Fruit fly (Drosophila melanogaster): Measurements from ENCODE around the gene CG10375.
A peak's percentile ranks its signal among the peaks of the same experiment; 100 is the strongest.

CG10375 gene

dm6 chr3R:23803668-23804067 lies 36.2 kb downstream of the CG10375 start, which contains the start of gene CG34355 (continued):
- no peak for TF ChIP-seq ro (GFP tag; IDR thresholded peaks at IDR 0.05)
- peak; percentile 43 for TF ChIP-seq kah (GFP tag; optimal IDR thresholded peaks at IDR 0.05)
- TF ChIP-seq ewg (GFP tag; optimal IDR thresholded peaks at IDR 0.05) = no peak
- peak; percentile 78 for TF ChIP-seq NfI (GFP tag; optimal IDR thresholded peaks at IDR 0.05)
- no peak for TF ChIP-seq H2.0 (GFP tag; IDR thresholded peaks at IDR 0.05)
- no peak for TF ChIP-seq kay (GFP tag; optimal IDR thresholded peaks at IDR 0.05)
- no peak for TF ChIP-seq CG3726 (GFP tag; IDR thresholded peaks at IDR 0.05)
- TF ChIP-seq pho (GFP tag; optimal IDR thresholded peaks at IDR 0.05) = no peak
- TF ChIP-seq CG4617 (GFP tag; optimal IDR thresholded peaks at IDR 0.05; ENCODE audit: borderline replicate concordance) = no peak
- TF ChIP-seq CG15479 (GFP tag; optimal IDR thresholded peaks at IDR 0.05) = no peak
- no peak for TF ChIP-seq ftz-f1 (GFP tag; optimal IDR thresholded peaks at IDR 0.05)
- no peak for TF ChIP-seq Mrtf (GFP tag; IDR thresholded peaks at IDR 0.05)
- TF ChIP-seq CG34224 (GFP tag; IDR thresholded peaks at IDR 0.05; ENCODE audit: partially characterized antibody) = no peak
- no peak for TF ChIP-seq her (GFP tag; optimal IDR thresholded peaks at IDR 0.05)
- no peak for TF ChIP-seq Hr78 (GFP tag; optimal IDR thresholded peaks at IDR 0.05)
- TF ChIP-seq CG11695 (GFP tag; IDR thresholded peaks at IDR 0.05) = 0 out of 3 replicates have a peak, but pooled peaks have one; percentile 14
- no peak for TF ChIP-seq tup (GFP tag; optimal IDR thresholded peaks at IDR 0.05)
- no peak for TF ChIP-seq fd3F (GFP tag; optimal IDR thresholded peaks at IDR 0.05)
- no peak for TF ChIP-seq z (GFP tag; IDR thresholded peaks at IDR 0.05)
- TF ChIP-seq CG17802 (tag; optimal IDR thresholded peaks at IDR 0.05) = peak; percentile 45
- no peak for TF ChIP-seq Gsc (GFP tag; IDR thresholded peaks at IDR 0.05)
- no peak for TF ChIP-seq CG34376 (GFP tag; optimal IDR thresholded peaks at IDR 0.05)
- no peak for TF ChIP-seq CG8478 (optimal IDR thresholded peaks at IDR 0.05)
- no peak for TF ChIP-seq Rx (GFP tag; IDR thresholded peaks at IDR 0.05)
- no peak for TF ChIP-seq hbn (GFP tag; IDR thresholded peaks at IDR 0.05; ENCODE audit: partially characterized antibody)
- no peak for TF ChIP-seq CG32532 (GFP tag; IDR thresholded peaks at IDR 0.05)
- no peak for TF ChIP-seq CG8290 (GFP tag; optimal IDR thresholded peaks at IDR 0.05)
- peak in 1 of 2 experiments; percentile 45 for TF ChIP-seq CG8290 (tag; optimal IDR thresholded peaks at IDR 0.05)
- TF ChIP-seq B-H1 (GFP tag; IDR thresholded peaks at IDR 0.05) = no peak
- TF ChIP-seq exex (tag; optimal IDR thresholded peaks at IDR 0.05) = no peak
- no peak for TF ChIP-seq psq (GFP tag; optimal IDR thresholded peaks at IDR 0.05)
- TF ChIP-seq CG17385 (GFP tag; optimal IDR thresholded peaks at IDR 0.05) = no peak
- TF ChIP-seq ken (GFP tag; IDR thresholded peaks at IDR 0.05) = no peak
- TF ChIP-seq cad (GFP tag; optimal IDR thresholded peaks at IDR 0.05) = no peak
- no peak for TF ChIP-seq phol (tag; optimal IDR thresholded peaks at IDR 0.05)
- no peak for TF ChIP-seq CG15696 (tag; optimal IDR thresholded peaks at IDR 0.05)
- TF ChIP-seq zf30C (GFP tag; optimal IDR thresholded peaks at IDR 0.05) = no peak
- peak; percentile 27 for TF ChIP-seq tin (GFP tag; optimal IDR thresholded peaks at IDR 0.05)
- no peak for TF ChIP-seq Adf1 (GFP tag; IDR thresholded peaks at IDR 0.05)
- TF ChIP-seq CG15601 (tag; optimal IDR thresholded peaks at IDR 0.05) = no peak
- no peak for TF ChIP-seq bab2 (GFP tag; optimal IDR thresholded peaks at IDR 0.05)
- TF ChIP-seq CG14014 (GFP tag; IDR thresholded peaks at IDR 0.05) = no peak
- TF ChIP-seq rib (GFP tag; IDR thresholded peaks at IDR 0.05) = no peak
- peak; percentile 36 for TF ChIP-seq MTF-1 (GFP tag; optimal IDR thresholded peaks at IDR 0.05; ENCODE audit: borderline replicate concordance)
- no peak for TF ChIP-seq ap (GFP tag; IDR thresholded peaks at IDR 0.05)
- no peak for TF ChIP-seq CG14965 (GFP tag; optimal IDR thresholded peaks at IDR 0.05; ENCODE audit: borderline replicate concordance)
- no peak for TF ChIP-seq sim (GFP tag; IDR thresholded peaks at IDR 0.05)
- TF ChIP-seq Neu2 (GFP tag; optimal IDR thresholded peaks at IDR 0.05; ENCODE audit: borderline replicate concordance) = no peak
- TF ChIP-seq CG11085 (GFP tag; IDR thresholded peaks at IDR 0.05) = no peak
- TF ChIP-seq crol (GFP tag; IDR thresholded peaks at IDR 0.05) = no peak
- no peak for TF ChIP-seq ssp (GFP tag; IDR thresholded peaks at IDR 0.05)
- no peak for TF ChIP-seq hkb (optimal IDR thresholded peaks at IDR 0.05)
- TF ChIP-seq hkb (GFP tag; IDR thresholded peaks at IDR 0.05) = 0 out of 2 replicates have a peak, but pooled peaks have one; percentile 17

Data from whole organism, embryonic.